Worm (Caenorhabditis elegans): Measurements from ENCODE around the gene srv-22.

ce11 chrIV:5903305-5903778, 23.6 kb upstream of the srv-22 start, which contains the start of gene H04M03.12:
- TF ChIP-seq lin-11 (tag; optimal IDR thresholded peaks at IDR 0.05) (no peak), lin-39 (tag; optimal IDR thresholded peaks at IDR 0.05) (no peak)
